Worm (Caenorhabditis elegans) whole organism, L4 larva: ENCODE results near the gene xol-1.

Experiments
- D1046.2 ChIP-seq: fragments of 200-800 bp; sonication (Bioruptor generic); IDR thresholded peaks from 2 replicates; pipeline ENCODE4 v1.3.6; 2022; ENCODE audit warnings: missing genetic modification characterization, missing compliant biosample characterization
- F26F4.8 ChIP-seq: fragments of 200-800 bp; sonication (Bioruptor generic); conservative IDR thresholded peaks from 2 replicates; pipeline ENCODE4 v1.3.6; 2022; ENCODE audit warnings: missing genetic modification characterization, missing compliant biosample characterization
- F44E2.7 ChIP-seq: fragments of 200-800 bp; sonication (Bioruptor generic); IDR thresholded peaks from 2 replicates; pipeline ENCODE4 v2.1.2; 2022; ENCODE audit warnings: missing genetic modification characterization, missing compliant biosample characterization
- F49E8.2 ChIP-seq: sonication (generic microtip); optimal IDR thresholded peaks from 2 replicates; lab custom pipeline; 2016; ENCODE audit warnings: missing compliant biosample characterization, mild to moderate bottlenecking, missing genetic modification characterization, borderline replicate concordance
- Y105C5A.15 ChIP-seq: fragments of 200-800 bp; sonication (Bioruptor generic); IDR thresholded peaks from 2 replicates; pipeline ENCODE4 v1.3.6; 2022; ENCODE audit warnings: missing genetic modification characterization, missing compliant biosample characterization
- Y5F2A.4 ChIP-seq: fragments of 200-800 bp; sonication (Bioruptor generic); optimal IDR thresholded peaks from 2 replicates; lab custom pipeline; 2018; ENCODE audit warnings: mild to moderate bottlenecking, missing genetic modification characterization, missing compliant biosample characterization
- ZK337.2 ChIP-seq: fragments of 200-800 bp; sonication (Bioruptor generic); IDR thresholded peaks from 2 replicates; pipeline ENCODE4 v1.3.6; 2022; ENCODE audit warnings: missing genetic modification reagents, missing genetic modification characterization, missing compliant biosample characterization
- ZK546.5 ChIP-seq, 2 experiments: sonication (generic microtip); optimal IDR thresholded peaks; 2 replicates each; lab custom pipeline; 2017; ENCODE audit warnings: missing biosample characterization in 2 of 2, missing genetic modification characterization in 2 of 2
- aha-1 ChIP-seq: fragments of 150-350 bp; peaks from one replicate; lab custom pipeline; 2014; ENCODE audit warnings: missing biosample characterization, missing genetic modification characterization
- aly-2 ChIP-seq: sonication (generic microtip); optimal IDR thresholded peaks from 2 replicates; lab custom pipeline; 2018; ENCODE audit warnings: missing biosample characterization, missing genetic modification characterization
- ama-1 ChIP-seq: fragments of 150-350 bp; optimal IDR thresholded peaks from 2 replicates; lab custom pipeline; 2014; ENCODE audit warnings: inconsistent platforms, mixed read lengths
- ceh-20 ChIP-seq: fragments of 200-800 bp; sonication (Bioruptor generic); IDR thresholded peaks from 2 replicates; pipeline ENCODE4 v1.3.6; 2022; ENCODE audit warnings: missing genetic modification reagents, missing genetic modification characterization, missing compliant biosample characterization
- ceh-62 ChIP-seq: sonication (generic microtip); optimal IDR thresholded peaks from 2 replicates; lab custom pipeline; 2017; ENCODE audit warnings: missing biosample characterization, missing genetic modification characterization
- cey-2 ChIP-seq: sonication (generic microtip); optimal IDR thresholded peaks from 3 replicates; lab custom pipeline; 2017; ENCODE audit warnings: missing genetic modification characterization, mild to moderate bottlenecking, missing compliant biosample characterization, antibody characterized with exemption, borderline replicate concordance; ENCODE audit not compliant: insufficient read depth
- daf-8 ChIP-seq: fragments of 200-800 bp; sonication (Bioruptor generic); IDR thresholded peaks from 2 replicates; pipeline ENCODE4 v1.3.6; 2022; ENCODE audit warnings: missing genetic modification characterization, missing compliant biosample characterization
- dmd-8 ChIP-seq: fragments of 200-800 bp; sonication (Bioruptor generic); IDR thresholded peaks from 2 replicates; pipeline ENCODE4 v1.3.6; 2022; ENCODE audit warnings: missing genetic modification characterization, missing compliant biosample characterization
- dmd-9 ChIP-seq: fragments of 200-800 bp; sonication (Bioruptor generic); IDR thresholded peaks from 2 replicates; pipeline ENCODE4 v1.3.6; 2022; ENCODE audit warnings: missing genetic modification reagents, missing genetic modification characterization, missing compliant biosample characterization
- duxl-1 ChIP-seq: sonication (generic microtip); optimal IDR thresholded peaks from 2 replicates; lab custom pipeline; 2016; ENCODE audit warnings: mild to moderate bottlenecking, missing genetic modification characterization, moderate library complexity, missing compliant biosample characterization; ENCODE audit not compliant: poor library complexity
- dve-1 ChIP-seq: sonication (generic microtip); optimal IDR thresholded peaks from 2 replicates; lab custom pipeline; 2017; ENCODE audit warnings: antibody characterized with exemption, mild to moderate bottlenecking, missing genetic modification characterization, missing compliant biosample characterization; ENCODE audit not compliant: insufficient read depth
- egl-27 ChIP-seq: sonication (generic microtip); optimal IDR thresholded peaks from 3 replicates; lab custom pipeline; 2017; ENCODE audit warnings: missing biosample characterization, missing genetic modification reagents, missing genetic modification characterization
- egl-43 ChIP-seq: fragments of 200-800 bp; sonication (Bioruptor generic); IDR thresholded peaks from 2 replicates; pipeline ENCODE4 v1.3.6; 2022; ENCODE audit warnings: missing genetic modification reagents, missing genetic modification characterization, missing compliant biosample characterization
- fos-1 ChIP-seq: fragments of 150-350 bp; optimal IDR thresholded peaks from 2 replicates; lab custom pipeline; 2014; ENCODE audit warnings: missing biosample characterization, missing genetic modification characterization
- gei-8 ChIP-seq: fragments of 200-800 bp; sonication (Bioruptor generic); optimal IDR thresholded peaks from 2 replicates; lab custom pipeline; 2018; ENCODE audit warnings: mild to moderate bottlenecking, missing genetic modification characterization, missing compliant biosample characterization
- hlh-11 ChIP-seq: fragments of 200-800 bp; sonication (Bioruptor generic); optimal IDR thresholded peaks from 2 replicates; lab custom pipeline; 2018; ENCODE audit warnings: mild to moderate bottlenecking, missing genetic modification characterization, missing compliant biosample characterization
- hlh-30 ChIP-seq: sonication (generic microtip); optimal IDR thresholded peaks from 2 replicates; lab custom pipeline; 2017; ENCODE audit warnings: antibody characterized with exemption, mild to moderate bottlenecking, missing genetic modification characterization, missing compliant biosample characterization; ENCODE audit not compliant: insufficient read depth
- hmg-1.1 ChIP-seq: fragments of 200-800 bp; sonication (Bioruptor generic); IDR thresholded peaks from 2 replicates; pipeline ENCODE4 v1.3.6; 2022; ENCODE audit warnings: missing genetic modification reagents, missing genetic modification characterization, missing compliant biosample characterization
- lim-7 ChIP-seq: fragments of 200-800 bp; sonication (Bioruptor generic); IDR thresholded peaks from 2 replicates; pipeline ENCODE4 v1.3.6; 2022; ENCODE audit warnings: missing genetic modification characterization, missing compliant biosample characterization
- lin-1 ChIP-seq: fragments of 200-800 bp; sonication (Bioruptor generic); IDR thresholded peaks from 2 replicates; pipeline ENCODE4 v1.3.6; 2022; ENCODE audit warnings: missing genetic modification reagents, missing genetic modification characterization, missing compliant biosample characterization
- lin-29 ChIP-seq: fragments of 200-800 bp; sonication (Bioruptor generic); IDR thresholded peaks from 2 replicates; pipeline ENCODE4 v1.3.6; 2022; ENCODE audit warnings: missing genetic modification reagents, missing genetic modification characterization, missing compliant biosample characterization
- lir-3 ChIP-seq: sonication (generic microtip); optimal IDR thresholded peaks from 2 replicates; lab custom pipeline; 2016; ENCODE audit warnings: mild to moderate bottlenecking, missing genetic modification characterization, missing compliant biosample characterization
- lsy-2 ChIP-seq, 2 experiments: fragments of 150-350 bp in 1 of 2; sonication (generic microtip) in 1 of 2; optimal IDR thresholded peaks; 2 replicates each; lab custom pipeline; 2014 to 2017; ENCODE audit warnings: missing biosample characterization in 2 of 2, missing genetic modification characterization in 2 of 2
- mdl-1 ChIP-seq, 2 experiments: fragments of 150-350 bp in 1 of 2; sonication (generic microtip) in 1 of 2; optimal IDR thresholded peaks; 2 replicates each; lab custom pipeline; 2014 to 2017; ENCODE audit warnings: missing biosample characterization in 2 of 2, missing genetic modification characterization in 2 of 2
- mdt-29 ChIP-seq: fragments of 200-800 bp; sonication (Bioruptor generic); IDR thresholded peaks from 2 replicates; pipeline ENCODE4 v1.3.6; 2022; ENCODE audit warnings: missing genetic modification reagents, missing genetic modification characterization, missing compliant biosample characterization
- mep-1 ChIP-seq: fragments of 150-350 bp; sonication (generic microtip); optimal IDR thresholded peaks from 3 replicates; lab custom pipeline; 2014; ENCODE audit warnings: missing biosample characterization, missing genetic modification characterization
- mes-2 ChIP-seq: sonication (generic microtip); optimal IDR thresholded peaks from 2 replicates; lab custom pipeline; 2016; ENCODE audit warnings: missing genotype, mild to moderate bottlenecking, missing genetic modification characterization, missing compliant biosample characterization; ENCODE audit not compliant: poor library complexity, severe bottlenecking
- mxl-3 ChIP-seq: fragments of 200-800 bp; sonication (Bioruptor generic); optimal IDR thresholded peaks from 2 replicates; lab custom pipeline; 2018; ENCODE audit warnings: mild to moderate bottlenecking, missing genetic modification characterization, missing compliant biosample characterization
- nhr-111 ChIP-seq: fragments of 200-800 bp; sonication (Bioruptor generic); optimal IDR thresholded peaks from 2 replicates; lab custom pipeline; 2018; ENCODE audit warnings: mild to moderate bottlenecking, missing genetic modification characterization, missing compliant biosample characterization
- nhr-237 ChIP-seq: sonication (generic microtip); optimal IDR thresholded peaks from 2 replicates; lab custom pipeline; 2017; ENCODE audit warnings: missing biosample characterization, missing genetic modification characterization
- nhr-6 ChIP-seq: fragments of 150-350 bp; optimal IDR thresholded peaks from 2 replicates; lab custom pipeline; 2014; ENCODE audit warnings: missing biosample characterization, missing genetic modification characterization
- nhr-77 ChIP-seq: fragments of 150-350 bp; optimal IDR thresholded peaks from 2 replicates; lab custom pipeline; 2014; ENCODE audit warnings: missing biosample characterization, missing genetic modification characterization
- php-3 ChIP-seq: fragments of 200-800 bp; sonication (Bioruptor generic); IDR thresholded peaks from 2 replicates; pipeline ENCODE4 v1.3.6; 2022; ENCODE audit warnings: missing genetic modification reagents, missing genetic modification characterization, missing compliant biosample characterization
- sdz-12 ChIP-seq: fragments of 200-800 bp; sonication (Bioruptor generic); optimal IDR thresholded peaks from 2 replicates; lab custom pipeline; 2018; ENCODE audit warnings: mild to moderate bottlenecking, missing genetic modification characterization, missing compliant biosample characterization
- snpc-1.2 ChIP-seq: fragments of 200-800 bp; sonication (Bioruptor generic); IDR thresholded peaks from 2 replicates; pipeline ENCODE4 v1.3.6; 2022; ENCODE audit warnings: missing genetic modification reagents, missing genetic modification characterization, missing compliant biosample characterization
- snpc-4 ChIP-seq: fragments of 150-350 bp; optimal IDR thresholded peaks from 2 replicates; lab custom pipeline; 2014; ENCODE audit warnings: missing biosample characterization, missing genetic modification characterization
- unc-130 ChIP-seq: sonication (generic microtip); optimal IDR thresholded peaks from 2 replicates; lab custom pipeline; 2016; ENCODE audit warnings: missing genetic modification reagents, missing genetic modification characterization, missing compliant biosample characterization
- unc-39 ChIP-seq: sonication (generic microtip); optimal IDR thresholded peaks from 2 replicates; lab custom pipeline; 2017; ENCODE audit warnings: missing biosample characterization, missing genetic modification characterization
- vab-7 ChIP-seq: fragments of 200-800 bp; sonication (Bioruptor generic); IDR thresholded peaks from 2 replicates; pipeline ENCODE4 v1.3.6; 2022; ENCODE audit warnings: missing genetic modification reagents, missing genetic modification characterization, missing compliant biosample characterization
- zag-1 ChIP-seq: fragments of 150-350 bp; optimal IDR thresholded peaks from 2 replicates; lab custom pipeline; 2014; ENCODE audit warnings: missing biosample characterization, missing genetic modification characterization
- zip-11 ChIP-seq: fragments of 200-800 bp; sonication (Bioruptor generic); IDR thresholded peaks from 2 replicates; pipeline ENCODE4 v1.3.6; 2022; ENCODE audit warnings: missing genetic modification characterization, missing compliant biosample characterization
- zip-2 ChIP-seq: fragments of 150-350 bp; optimal IDR thresholded peaks from 2 replicates; lab custom pipeline; 2014; ENCODE audit warnings: missing biosample characterization, missing genetic modification characterization
- ztf-11 ChIP-seq: fragments of 150-350 bp; optimal IDR thresholded peaks from 2 replicates; lab custom pipeline; 2014; ENCODE audit warnings: missing biosample characterization, missing genetic modification characterization
- ztf-7 ChIP-seq: fragments of 150-350 bp; optimal IDR thresholded peaks from 2 replicates; lab custom pipeline; 2014; ENCODE audit warnings: missing biosample characterization, missing genetic modification characterization

xol-1 gene

ce11 chrX:8089266-8089909 lies 48.3 kb downstream of the xol-1 start (continued):
- TF ChIP-seq Y5F2A.4 (GFP tag; lab: Kevin White, UChicago), result no peak
- TF ChIP-seq zip-11 (GFP tag; lab: Robert Waterston, UW), result no peak
- no peak for TF ChIP-seq php-3 (GFP tag; lab: Robert Waterston, UW)
- no peak for TF ChIP-seq F26F4.8 (GFP tag; lab: Robert Waterston, UW)
- no peak for TF ChIP-seq ztf-7 (tag; lab: Kevin White, UChicago)
- TF ChIP-seq snpc-4 (tag; lab: Kevin White, UChicago), result no peak
- no peak for TF ChIP-seq aly-2 (tag; lab: Kevin White, UChicago)
- peak; percentile 70 for TF ChIP-seq nhr-77 (tag; lab: Kevin White, UChicago)
- no peak for TF ChIP-seq egl-27 (tag; lab: Kevin White, UChicago)
- no peak for TF ChIP-seq duxl-1
- TF ChIP-seq dve-1 (tag; lab: Kevin White, UChicago), result no peak
- TF ChIP-seq ZK337.2 (GFP tag; lab: Robert Waterston, UW), result no peak
- no peak for TF ChIP-seq nhr-111 (GFP tag; lab: Kevin White, UChicago)
- TF ChIP-seq hlh-30 (tag; lab: Kevin White, UChicago), result no peak
- no peak for TF ChIP-seq gei-8 (GFP tag; lab: Kevin White, UChicago)
- no peak for TF ChIP-seq F49E8.2 (tag; lab: Kevin White, UChicago)
- TF ChIP-seq cey-2 (tag; lab: Kevin White, UChicago), result no peak
- no peak for TF ChIP-seq dmd-8 (GFP tag; lab: Robert Waterston, UW)
- no peak for TF ChIP-seq zip-2
- TF ChIP-seq sdz-12 (GFP tag; lab: Kevin White, UChicago), result no peak
- no peak for TF ChIP-seq ceh-62
- TF ChIP-seq mxl-3 (GFP tag; lab: Kevin White, UChicago), result no peak
- TF ChIP-seq mep-1, result no peak
- no peak for TF ChIP-seq lir-3
- TF ChIP-seq ZK546.5 (tag; optimal IDR thresholded peaks at IDR 0.05; lab: Kevin White, UChicago), result no peak
- TF ChIP-seq hmg-1.1 (GFP tag; lab: Robert Waterston, UW), result peak; percentile 31; the same call in 1 of the 2 replicates
- TF ChIP-seq vab-7 (GFP tag; lab: Robert Waterston, UW), result no peak
- no peak for TF ChIP-seq snpc-1.2 (GFP tag; lab: Robert Waterston, UW)
- no peak for TF ChIP-seq unc-130 (GFP tag; lab: Kevin White, UChicago)
- no peak for TF ChIP-seq F44E2.7 (GFP tag; lab: Robert Waterston, UW)
- TF ChIP-seq unc-39 (tag; lab: Kevin White, UChicago), result no peak
- TF ChIP-seq lsy-2 (tag; optimal IDR thresholded peaks at IDR 0.05; lab: Kevin White, UChicago), result no peak
- no peak for TF ChIP-seq mdt-29
- TF ChIP-seq D1046.2 (GFP tag; lab: Robert Waterston, UW), result no peak
- TF ChIP-seq mdl-1 (tag; optimal IDR thresholded peaks at IDR 0.05; lab: Kevin White, UChicago), result no peak
- TF ChIP-seq lin-1 (GFP tag; lab: Robert Waterston, UW), result no peak
- no peak for TF ChIP-seq ztf-11 (tag; lab: Kevin White, UChicago)
- peak; percentile 47 for TF ChIP-seq hlh-11 (tag; lab: Kevin White, UChicago)
- no peak for TF ChIP-seq ama-1
- no peak for TF ChIP-seq nhr-6 (tag; lab: Kevin White, UChicago)
- peak; percentile 39 for TF ChIP-seq mes-2 (tag; lab: Kevin White, UChicago)
- no peak for TF ChIP-seq lim-7 (GFP tag; lab: Robert Waterston, UW)
- TF ChIP-seq egl-43 (GFP tag; lab: Robert Waterston, UW), result no peak
- TF ChIP-seq Y105C5A.15 (GFP tag; lab: Robert Waterston, UW), result no peak
- TF ChIP-seq daf-8 (GFP tag; lab: Robert Waterston, UW), result no peak
- no peak for TF ChIP-seq dmd-9 (GFP tag; lab: Robert Waterston, UW)
- no peak for TF ChIP-seq lin-29 (GFP tag; lab: Robert Waterston, UW)
- no peak for TF ChIP-seq ceh-20
- no peak for TF ChIP-seq nhr-237 (tag; lab: Kevin White, UChicago)
- TF ChIP-seq fos-1 (tag; lab: Kevin White, UChicago), result no peak
- TF ChIP-seq aha-1, result peak; percentile 13
- TF ChIP-seq zag-1 (tag; lab: Kevin White, UChicago), result no peak
